Worm (Caenorhabditis elegans): ENCODE measurements around the gene rpl-7A.

rpl-7A gene

ce11 chrIV:4399418-4400136, 9.2 kb upstream of the rpl-7A start (continued):
- TF ChIP-seq dve-1 (tag; optimal IDR thresholded peaks at IDR 0.05) (no peak), mec-3 (tag; optimal IDR thresholded peaks at IDR 0.05; ENCODE audit: borderline replicate concordance) (no peak), ceh-14 (tag; optimal IDR thresholded peaks at IDR 0.05) (peak; percentile 11), sox-2 (GFP tag; IDR thresholded peaks at IDR 0.05) (no peak), ceh-24 (tag; optimal IDR thresholded peaks at IDR 0.05) (no peak), ceh-6 (GFP tag; optimal IDR thresholded peaks at IDR 0.05) (no peak), Y22D7AL.16 (tag; optimal IDR thresholded peaks at IDR 0.05) (no peak), odd-2 (tag; optimal IDR thresholded peaks at IDR 0.05) (no peak), K09A11.1 (tag; optimal IDR thresholded peaks at IDR 0.05; ENCODE audit: insufficient read depth) (no peak), gmeb-2 (tag; optimal IDR thresholded peaks at IDR 0.05) (peak; percentile 34), pag-3 (tag; optimal IDR thresholded peaks at IDR 0.05; ENCODE audit: borderline replicate concordance) (no peak), unc-86 (tag; optimal IDR thresholded peaks at IDR 0.05) (no peak), pha-2 (tag; optimal IDR thresholded peaks at IDR 0.05) (no peak), nfya-1 (tag; optimal IDR thresholded peaks at IDR 0.05) (no peak), pat-9 (tag; optimal IDR thresholded peaks at IDR 0.05) (no peak), ceh-45 (GFP tag; IDR thresholded peaks at IDR 0.05) (no peak), che-1 (tag; optimal IDR thresholded peaks at IDR 0.05) (no peak), ets-4 (tag; optimal IDR thresholded peaks at IDR 0.05) (peak; percentile 33), unc-55 (GFP tag; optimal IDR thresholded peaks at IDR 0.05) (no peak), nhr-232 (tag; optimal IDR thresholded peaks at IDR 0.05) (no peak)

- TF ChIP-seq nfya-1 (tag; optimal IDR thresholded peaks at IDR 0.05) (peak; percentile 41), fax-1 (tag; optimal IDR thresholded peaks at IDR 0.05) (no peak)
Measured at ce11 chrIV:4398890-4399289, 8.5 kb upstream of the rpl-7A start.

- TF ChIP-seq ztf-16 (tag; optimal IDR thresholded peaks at IDR 0.05) (no peak), ahr-1 (tag; optimal IDR thresholded peaks at IDR 0.05) (no peak), elt-2 (tag; optimal IDR thresholded peaks at IDR 0.05) (peak; percentile 28), ets-4 (tag; optimal IDR thresholded peaks at IDR 0.05) (no peak), che-1 (tag; optimal IDR thresholded peaks at IDR 0.05) (peak; percentile 19), tbx-7 (tag; optimal IDR thresholded peaks at IDR 0.05) (no peak), C38D4.7 (GFP tag; optimal IDR thresholded peaks at IDR 0.05) (no peak), ceh-18 (tag; optimal IDR thresholded peaks at IDR 0.05) (peak; percentile 2), ceh-34 (tag; optimal IDR thresholded peaks at IDR 0.05) (no peak), rnt-1 (tag; optimal IDR thresholded peaks at IDR 0.05) (peak; percentile 54), nfya-1 (tag; optimal IDR thresholded peaks at IDR 0.05) (peak; percentile 13), F13H6.1 (tag; optimal IDR thresholded peaks at IDR 0.05) (peak; percentile 15), ceh-31 (tag; optimal IDR thresholded peaks at IDR 0.05) (peak; percentile 26), lin-11 (tag; optimal IDR thresholded peaks at IDR 0.05) (no peak), unc-55 (GFP tag; optimal IDR thresholded peaks at IDR 0.05) (peak; percentile 37), sdc-2 (tag; optimal IDR thresholded peaks at IDR 0.05) (peak; percentile 5), ref-2 (tag; optimal IDR thresholded peaks at IDR 0.05) (no peak), nhr-232 (tag; optimal IDR thresholded peaks at IDR 0.05) (no peak)
Measured at ce11 chrIV:4398420-4398819, 8.0 kb upstream of the rpl-7A start.

- TF ChIP-seq dve-1 (tag; optimal IDR thresholded peaks at IDR 0.05), result no peak
- TF ChIP-seq lim-6 (tag; optimal IDR thresholded peaks at IDR 0.05), result no peak
- TF ChIP-seq fkh-10 (GFP tag; optimal IDR thresholded peaks at IDR 0.05), result no peak
- TF ChIP-seq ceh-2 (tag; optimal IDR thresholded peaks at IDR 0.05), result no peak
- no peak for TF ChIP-seq madf-2 (tag; optimal IDR thresholded peaks at IDR 0.05)
- peak; percentile 85 for TF ChIP-seq nfya-1 (tag; optimal IDR thresholded peaks at IDR 0.05)
- TF ChIP-seq ceh-9 (tag; optimal IDR thresholded peaks at IDR 0.05), result no peak
- no peak for TF ChIP-seq mec-3 (tag; optimal IDR thresholded peaks at IDR 0.05; ENCODE audit: borderline replicate concordance)
Measured at ce11 chrIV:4397586-4397985, 7.2 kb upstream of the rpl-7A start.

All from whole organism, late embryonic.